Worm (Caenorhabditis elegans): Measurements from ENCODE around the gene ubl-1.

- no peak for TF ChIP-seq ama-1 (optimal IDR thresholded peaks at IDR 0.05)
- TF ChIP-seq nhr-11 (tag; optimal IDR thresholded peaks at IDR 0.05): no peak
- no peak for TF ChIP-seq elt-3 (tag; optimal IDR thresholded peaks at IDR 0.05)
- no peak for TF ChIP-seq nhr-23 (tag; optimal IDR thresholded peaks at IDR 0.05)
- no peak for TF ChIP-seq nhr-25 (tag; optimal IDR thresholded peaks at IDR 0.05)
- no peak for TF ChIP-seq unc-62 (GFP tag; optimal IDR thresholded peaks at IDR 0.05)
- TF ChIP-seq ztf-11 (tag; optimal IDR thresholded peaks at IDR 0.05): no peak
- TF ChIP-seq egl-27 (tag; optimal IDR thresholded peaks at IDR 0.05): no peak
- TF ChIP-seq lin-13 (GFP tag; optimal IDR thresholded peaks at IDR 0.05): no peak
- TF ChIP-seq alr-1 (tag; optimal IDR thresholded peaks at IDR 0.05): no peak
Observed at ce11 chrIII:3031017-3031756, 36.9 kb upstream of the ubl-1 start.
